Worm (Caenorhabditis elegans) whole organism, midembryonic: ENCODE measurements around the gene vms-1.

Experiments used
- T22C8.4 ChIP-seq: fragments of 200-800 bp; sonication (Bioruptor generic); IDR thresholded peaks from 2 replicates; pipeline ENCODE4 v1.3.6; 2022; ENCODE audit warnings: missing genetic modification characterization, missing compliant biosample characterization
- cog-1 ChIP-seq: sonication (generic microtip); optimal IDR thresholded peaks from 2 replicates; lab custom pipeline; 2016; ENCODE audit warnings: missing genetic modification characterization, missing compliant biosample characterization
- flt-1 ChIP-seq: fragments of 200-800 bp; sonication (Bioruptor generic); IDR thresholded peaks from 2 replicates; pipeline ENCODE4 v1.3.6; 2022; ENCODE audit warnings: missing genetic modification characterization, missing compliant biosample characterization
- klf-2 ChIP-seq: fragments of 200-800 bp; sonication (Bioruptor generic); conservative IDR thresholded peaks from 2 replicates; pipeline ENCODE4 v1.3.6; 2022; ENCODE audit warnings: missing genetic modification reagents, missing genetic modification characterization, missing compliant biosample characterization
- med-1 ChIP-seq: sonication (generic microtip); optimal IDR thresholded peaks from 2 replicates; lab custom pipeline; 2017; ENCODE audit warnings: missing genetic modification characterization, mild to moderate bottlenecking, missing compliant biosample characterization, antibody characterized with exemption, missing genetic modification reagents; ENCODE audit not compliant: insufficient read depth
- ref-1 ChIP-seq: fragments of 200-800 bp; sonication (Bioruptor generic); conservative IDR thresholded peaks from 2 replicates; pipeline ENCODE4 v1.3.6; 2022; ENCODE audit warnings: missing genetic modification reagents, missing genetic modification characterization, missing compliant biosample characterization
- tab-1 ChIP-seq: fragments of 200-800 bp; sonication (Bioruptor generic); IDR thresholded peaks from 2 replicates; pipeline ENCODE4 v1.3.6; 2022; ENCODE audit warnings: missing genetic modification characterization, missing compliant biosample characterization
- ztf-29 ChIP-seq: fragments of 200-800 bp; sonication (Bioruptor generic); IDR thresholded peaks from 2 replicates; pipeline ENCODE4 v1.3.6; 2022; ENCODE audit warnings: missing genetic modification reagents, missing genetic modification characterization, missing compliant biosample characterization

ce11 chrIII:8098116-8098515 lies 9.8 kb downstream of the vms-1 start, which contains the start of gene K06H7.8:
- TF ChIP-seq ztf-29 (GFP tag; lab: Robert Waterston, UW) (no peak), cog-1 (tag; lab: Kevin White, UChicago) (no peak), med-1 (GFP tag; lab: Kevin White, UChicago) (no peak), flt-1 (no peak), ref-1 (GFP tag; lab: Robert Waterston, UW) (no peak), klf-2 (GFP tag; lab: Robert Waterston, UW) (no peak), T22C8.4 (no peak), tab-1 (GFP tag; lab: Robert Waterston, UW) (no peak)
